Worm (Caenorhabditis elegans): ENCODE data around the gene C35D10.17.

The C35D10.17 gene

DNA sequence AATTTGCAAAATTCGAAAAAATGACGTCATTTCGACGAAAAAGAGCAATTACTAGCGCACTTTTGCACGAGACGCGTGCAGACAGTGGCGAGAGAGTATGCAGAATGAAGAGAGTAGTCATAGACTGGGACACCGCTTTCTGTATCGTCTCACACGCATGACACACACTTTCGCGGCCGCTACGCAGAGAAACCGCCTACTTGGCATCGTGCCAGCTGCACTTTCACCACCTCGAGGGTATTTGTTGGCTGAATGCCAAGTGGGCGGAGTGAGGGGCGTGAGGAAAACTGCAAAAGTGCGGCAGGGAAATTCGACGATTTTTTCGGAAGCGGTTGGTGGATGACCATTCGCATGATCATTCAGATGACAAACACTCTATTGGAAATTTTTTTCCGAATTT is 32.9 kb downstream of the C35D10.17 start (continued):
- TF ChIP-seq attf-5 (GFP tag; optimal IDR thresholded peaks at IDR 0.05) (peak; percentile 99), sdz-38 (tag; optimal IDR thresholded peaks at IDR 0.05) (no peak), ztf-3 (GFP tag; optimal IDR thresholded peaks at IDR 0.05) (peak; percentile 98), nfya-2 (GFP tag; IDR thresholded peaks at IDR 0.05) (no peak), attf-6 (GFP tag; IDR thresholded peaks at IDR 0.05) (0 out of 2 replicates have a peak, but pooled peaks have one; percentile 62), F52B5.7 (tag; optimal IDR thresholded peaks at IDR 0.05) (peak; percentile 95), T26A5.8 (tag; optimal IDR thresholded peaks at IDR 0.05) (no peak), unc-130 (GFP tag; optimal IDR thresholded peaks at IDR 0.05) (peak; percentile 9), ceh-91 (GFP tag; IDR thresholded peaks at IDR 0.05) (peak; percentile 64), ztf-26 (tag; optimal IDR thresholded peaks at IDR 0.05) (peak; percentile 99), F23B12.7 (tag; optimal IDR thresholded peaks at IDR 0.05; ENCODE audit: insufficient read depth) (peak; percentile 41), ceh-27 (GFP tag; optimal IDR thresholded peaks at IDR 0.05) (peak; percentile 100), F55B11.4 (tag; optimal IDR thresholded peaks at IDR 0.05; ENCODE audit: borderline replicate concordance, insufficient read depth) (no peak), dpl-1 (GFP tag; optimal IDR thresholded peaks at IDR 0.05) (peak; percentile 32), tlf-1 (GFP tag; optimal IDR thresholded peaks at IDR 0.05) (peak; percentile 98), ceh-100 (GFP tag; IDR thresholded peaks at IDR 0.05) (peak; percentile 90), egl-18 (GFP tag; IDR thresholded peaks at IDR 0.05) (peak; percentile 94), rpc-1 (optimal IDR thresholded peaks at IDR 0.05) (no peak), rpc-1 (tag; optimal IDR thresholded peaks at IDR 0.05) (no peak), repo-1 (tag; optimal IDR thresholded peaks at IDR 0.05) (peak; percentile 97), lin-54 (GFP tag; optimal IDR thresholded peaks at IDR 0.05) (peak; percentile 96), hmg-1.2 (GFP tag; IDR thresholded peaks at IDR 0.05) (peak; percentile 95), madf-3 (GFP tag; IDR thresholded peaks at IDR 0.05) (peak; percentile 95), mxl-1 (tag; optimal IDR thresholded peaks at IDR 0.05) (peak; percentile 58), Y56A3A.18 (GFP tag; IDR thresholded peaks at IDR 0.05) (peak; percentile 88), C17E4.6 (GFP tag; IDR thresholded peaks at IDR 0.05) (peak; percentile 87), akir-1 (GFP tag; optimal IDR thresholded peaks at IDR 0.05) (peak; percentile 86), nhr-80 (tag; optimal IDR thresholded peaks at IDR 0.05) (peak; percentile 99), ets-4 (GFP tag; optimal IDR thresholded peaks at IDR 0.05) (peak; percentile 99), lsy-27 (tag; optimal IDR thresholded peaks at IDR 0.05; ENCODE audit: borderline replicate concordance, insufficient read depth) (no peak), hlh-12 (tag; optimal IDR thresholded peaks at IDR 0.05) (no peak), B0019.2 (GFP tag; conservative IDR thresholded peaks at IDR 0.05) (peak; percentile 71), lir-1 (GFP tag; conservative IDR thresholded peaks at IDR 0.05) (peak; percentile 96), Y53G8AR.9 (GFP tag; conservative IDR thresholded peaks at IDR 0.05) (peak; percentile 96), cebp-1 (GFP tag; IDR thresholded peaks at IDR 0.05) (peak; percentile 87), cebp-1 (tag; optimal IDR thresholded peaks at IDR 0.05) (peak; percentile 98), lin-35 (GFP tag; optimal IDR thresholded peaks at IDR 0.05) (peak in 2 of 3 experiments; percentile 68 to 96), K12H6.12 (tag; optimal IDR thresholded peaks at IDR 0.05) (peak; percentile 100), B0035.1 (tag; optimal IDR thresholded peaks at IDR 0.05) (peak; percentile 93), atf-7 (tag; optimal IDR thresholded peaks at IDR 0.05) (peak; percentile 100), zfh-2 (GFP tag; conservative IDR thresholded peaks at IDR 0.05) (peak; percentile 100), xnd-1 (tag; optimal IDR thresholded peaks at IDR 0.05) (no peak), ceh-58 (GFP tag; IDR thresholded peaks at IDR 0.05) (peak; percentile 84; the same call in 1 of the 2 replicates), madf-6 (GFP tag; IDR thresholded peaks at IDR 0.05) (peak; percentile 78), ztf-25 (GFP tag; IDR thresholded peaks at IDR 0.05) (0 out of 2 replicates have a peak, but pooled peaks have one; percentile 70), lin-40 (tag; optimal IDR thresholded peaks at IDR 0.05) (peak; percentile 99), F57A8.1 (GFP tag; optimal IDR thresholded peaks at IDR 0.05) (peak; percentile 22), snpc-3.4 (tag; optimal IDR thresholded peaks at IDR 0.05) (no peak), unc-62 (GFP tag; optimal IDR thresholded peaks at IDR 0.05) (peak; percentile 77)

All from whole organism, young adult.